Worm (Caenorhabditis elegans): ENCODE data around the gene C14C10.5.

- no peak for TF ChIP-seq elt-3 (tag; optimal IDR thresholded peaks at IDR 0.05)
- no peak for TF ChIP-seq zag-1 (tag; optimal IDR thresholded peaks at IDR 0.05)
- TF ChIP-seq nhr-25 (tag; optimal IDR thresholded peaks at IDR 0.05) = no peak
- no peak for TF ChIP-seq unc-39 (tag; optimal IDR thresholded peaks at IDR 0.05)
- TF ChIP-seq nhr-67 (tag; optimal IDR thresholded peaks at IDR 0.05) = no peak
- TF ChIP-seq nhr-28 (tag; optimal IDR thresholded peaks at IDR 0.05) = no peak
- TF ChIP-seq R02D3.7 (tag; optimal IDR thresholded peaks at IDR 0.05) = no peak
- no peak for TF ChIP-seq pqm-1 (tag; optimal IDR thresholded peaks at IDR 0.05)
- TF ChIP-seq nfya-1 (tag; optimal IDR thresholded peaks at IDR 0.05; ENCODE audit: insufficient read depth) = no peak
- no peak for TF ChIP-seq pha-4 (tag; optimal IDR thresholded peaks at IDR 0.05)
- no peak for TF ChIP-seq ama-1 (optimal IDR thresholded peaks at IDR 0.05)
Measured at ce11 chrV:12550755-12551154, 49.2 kb upstream of the C14C10.5 start.

Data from whole organism, L3 larva.